Fruit fly (Drosophila melanogaster) whole organism, embryonic: Measurements from ENCODE around the gene Nf-YA.

Source experiments
- ATbp ChIP-seq: fragments of 200-800 bp; sonication (Bioruptor generic); optimal IDR thresholded peaks from 2 replicates; lab custom pipeline; 2017; ENCODE audit warnings: missing biosample characterization, mild to moderate bottlenecking, missing genetic modification characterization, missing genetic modification reagents
- Atf6 ChIP-seq: fragments of 200-800 bp; sonication (Bioruptor generic); IDR thresholded peaks from 2 replicates; pipeline ENCODE4 v1.3.6; 2022; ENCODE audit warnings: missing biosample characterization, missing genetic modification characterization
- CG10431 ChIP-seq: fragments of 200-800 bp; sonication (Bioruptor generic); optimal IDR thresholded peaks from 3 replicates; lab custom pipeline; 2018; ENCODE audit warnings: missing biosample characterization, mild to moderate bottlenecking, missing genetic modification characterization
- CG10565 ChIP-seq: fragments of 200-800 bp; sonication (Bioruptor generic); optimal IDR thresholded peaks from 3 replicates; lab custom pipeline; 2016; ENCODE audit warnings: missing biosample characterization, mild to moderate bottlenecking, missing genetic modification characterization
- CG12744 ChIP-seq: fragments of 200-800 bp; sonication (Bioruptor generic); optimal IDR thresholded peaks from 2 replicates; lab custom pipeline; 2016; ENCODE audit warnings: missing biosample characterization, missing genetic modification characterization
- CG13123 ChIP-seq: fragments of 200-800 bp; sonication (Bioruptor generic); optimal IDR thresholded peaks from 2 replicates; lab custom pipeline; 2016; ENCODE audit warnings: missing biosample characterization, missing genetic modification characterization
- CG13775 ChIP-seq: fragments of 200-800 bp; sonication (Bioruptor generic); optimal IDR thresholded peaks from 3 replicates; lab custom pipeline; 2017; ENCODE audit warnings: missing biosample characterization, mild to moderate bottlenecking, missing genetic modification characterization
- CG14050 ChIP-seq: fragments of 200-800 bp; sonication (Bioruptor generic); IDR thresholded peaks from 3 replicates; pipeline ENCODE4 v1.3.6; 2022; ENCODE audit warnings: missing biosample characterization, missing genetic modification characterization
- CG15696 ChIP-seq: fragments of 200-800 bp; sonication (Bioruptor generic); optimal IDR thresholded peaks from 2 replicates; lab custom pipeline; 2019; ENCODE audit warnings: missing biosample characterization, mild to moderate bottlenecking, missing genetic modification characterization, moderate library complexity
- CG16815 ChIP-seq: fragments of 200-800 bp; sonication (Bioruptor generic); optimal IDR thresholded peaks from 3 replicates; lab custom pipeline; 2017; ENCODE audit warnings: missing biosample characterization, mild to moderate bottlenecking, missing genetic modification characterization
- CG3065 ChIP-seq: fragments of 200-800 bp; sonication (Bioruptor generic); optimal IDR thresholded peaks from 2 replicates; lab custom pipeline; 2016; ENCODE audit warnings: missing biosample characterization, missing genetic modification characterization
- CG3838 ChIP-seq: fragments of 200-800 bp; sonication (Bioruptor generic); optimal IDR thresholded peaks from 3 replicates; lab custom pipeline; 2016; ENCODE audit warnings: missing biosample characterization, missing genetic modification characterization
- CG42726 ChIP-seq: fragments of 200-800 bp; sonication (Bioruptor generic); IDR thresholded peaks from 2 replicates; pipeline ENCODE4 v1.3.6; 2022; ENCODE audit warnings: missing biosample characterization, missing genetic modification characterization; ENCODE audit not compliant: partially characterized antibody
- CG4282 ChIP-seq: fragments of 200-800 bp; sonication (Bioruptor generic); optimal IDR thresholded peaks from 2 replicates; lab custom pipeline; 2016; ENCODE audit warnings: missing biosample characterization, missing genetic modification characterization
- CG4424 ChIP-seq: fragments of 200-800 bp; sonication (Bioruptor generic); optimal IDR thresholded peaks from 3 replicates; lab custom pipeline; 2016; ENCODE audit warnings: missing biosample characterization, missing genetic modification characterization
- CG4820 ChIP-seq: fragments of 200-800 bp; sonication (Bioruptor generic); optimal IDR thresholded peaks from 3 replicates; lab custom pipeline; 2016; ENCODE audit warnings: missing biosample characterization, missing genetic modification characterization
- CG6175 ChIP-seq: fragments of 200-800 bp; sonication (Bioruptor generic); IDR thresholded peaks from 3 replicates; pipeline ENCODE4 v1.3.6; 2022; ENCODE audit warnings: missing biosample characterization, missing genetic modification characterization
- CG7357 ChIP-seq: fragments of 200-800 bp; sonication (Bioruptor generic); IDR thresholded peaks from 3 replicates; pipeline ENCODE4 v1.3.6; 2022; ENCODE audit warnings: missing biosample characterization, missing genetic modification characterization
- CG7928 ChIP-seq: fragments of 200-800 bp; sonication (Bioruptor generic); optimal IDR thresholded peaks from 2 replicates; lab custom pipeline; 2017; ENCODE audit warnings: missing biosample characterization, mild to moderate bottlenecking, missing genetic modification characterization
- Chrac-16 ChIP-seq: fragments of 200-800 bp; sonication (Bioruptor generic); optimal IDR thresholded peaks from 3 replicates; lab custom pipeline; 2016; ENCODE audit warnings: missing biosample characterization, missing genetic modification characterization
- Dek ChIP-seq: fragments of 200-800 bp; sonication (Bioruptor generic); optimal IDR thresholded peaks from 3 replicates; lab custom pipeline; 2019; ENCODE audit warnings: missing biosample characterization, mild to moderate bottlenecking, missing genetic modification characterization, moderate library complexity
- HLHmδ ChIP-seq: fragments of 200-800 bp; sonication (Bioruptor generic); optimal IDR thresholded peaks from 2 replicates; lab custom pipeline; 2018; ENCODE audit warnings: missing biosample characterization, mild to moderate bottlenecking, missing genetic modification characterization, moderate library complexity
- Hand ChIP-seq: fragments of 200-800 bp; sonication (Bioruptor generic); optimal IDR thresholded peaks from 2 replicates; lab custom pipeline; 2017; ENCODE audit warnings: mild to moderate bottlenecking, missing biosample characterization, missing genetic modification reagents, missing genetic modification characterization
- HmgD ChIP-seq: fragments of 200-800 bp; sonication (Bioruptor generic); optimal IDR thresholded peaks from 3 replicates; lab custom pipeline; 2016; ENCODE audit warnings: missing biosample characterization, missing genetic modification characterization
- HmgZ ChIP-seq: fragments of 200-800 bp; sonication (Bioruptor generic); optimal IDR thresholded peaks from 2 replicates; lab custom pipeline; 2018; ENCODE audit warnings: missing biosample characterization, mild to moderate bottlenecking, missing genetic modification characterization
- Med ChIP-seq: fragments of 200-800 bp; sonication (Bioruptor generic); peaks from one replicate; lab custom pipeline; 2016; ENCODE audit warnings: missing biosample characterization, missing genetic modification characterization, mild to moderate bottlenecking, inconsistent platforms, moderate library complexity
- NC2α ChIP-seq: fragments of 200-800 bp; sonication (Bioruptor generic); optimal IDR thresholded peaks from 2 replicates; lab custom pipeline; 2016; ENCODE audit warnings: missing biosample characterization, missing genetic modification characterization
- NC2β ChIP-seq: fragments of 200-800 bp; sonication (Bioruptor generic); optimal IDR thresholded peaks from 2 replicates; lab custom pipeline; 2016; ENCODE audit warnings: missing biosample characterization, missing genetic modification characterization
- Nf-YB ChIP-seq: fragments of 200-800 bp; sonication (Bioruptor generic); optimal IDR thresholded peaks from 3 replicates; lab custom pipeline; 2019; ENCODE audit warnings: missing biosample characterization, mild to moderate bottlenecking, missing genetic modification characterization, moderate library complexity
- PHDP ChIP-seq: fragments of 200-800 bp; sonication (Bioruptor generic); optimal IDR thresholded peaks from 3 replicates; lab custom pipeline; 2018; ENCODE audit warnings: missing biosample characterization, mild to moderate bottlenecking, missing genetic modification characterization, moderate library complexity
- bab2 ChIP-seq: fragments of 200-800 bp; sonication (Bioruptor generic); optimal IDR thresholded peaks from 2 replicates; lab custom pipeline; 2016; ENCODE audit warnings: missing biosample characterization, missing genetic modification characterization
- bowl ChIP-seq: fragments of 200-800 bp; sonication (Bioruptor generic); IDR thresholded peaks from 2 replicates; pipeline ENCODE4 v1.3.6; 2022; ENCODE audit warnings: missing biosample characterization, missing genetic modification characterization
- bsh ChIP-seq, 2 experiments: fragments of 200-800 bp; sonication (Bioruptor generic); optimal IDR thresholded peaks; 2 replicates each; lab custom pipeline; 2017 to 2018; ENCODE audit warnings: mild to moderate bottlenecking in 2 of 2, missing biosample characterization in 2 of 2, missing genetic modification characterization in 2 of 2, moderate library complexity in 1 of 2
- btn ChIP-seq: fragments of 200-800 bp; sonication (Bioruptor generic); optimal IDR thresholded peaks from 2 replicates; lab custom pipeline; 2016; ENCODE audit warnings: missing biosample characterization, missing genetic modification characterization
- cg ChIP-seq: fragments of 200-800 bp; sonication (Bioruptor generic); optimal IDR thresholded peaks from 3 replicates; lab custom pipeline; 2019; ENCODE audit warnings: missing biosample characterization, mild to moderate bottlenecking, missing genetic modification characterization, moderate library complexity
- corto ChIP-seq: fragments of 200-800 bp; sonication (Bioruptor generic); optimal IDR thresholded peaks from 2 replicates; lab custom pipeline; 2016; ENCODE audit warnings: missing biosample characterization, mild to moderate bottlenecking, missing genetic modification characterization, moderate library complexity
- fd96Cb ChIP-seq: fragments of 200-800 bp; sonication (Bioruptor generic); optimal IDR thresholded peaks from 2 replicates; lab custom pipeline; 2018; ENCODE audit warnings: missing biosample characterization, mild to moderate bottlenecking, missing genetic modification characterization, moderate library complexity
- gcm ChIP-seq: fragments of 200-800 bp; sonication (Bioruptor generic); optimal IDR thresholded peaks from 2 replicates; lab custom pipeline; 2019; ENCODE audit warnings: missing biosample characterization, mild to moderate bottlenecking, missing genetic modification characterization, moderate library complexity
- gro ChIP-seq: fragments of 200-800 bp; sonication (Bioruptor generic); optimal IDR thresholded peaks from 2 replicates; lab custom pipeline; 2016; ENCODE audit warnings: missing biosample characterization, missing genetic modification characterization
- hth ChIP-seq: fragments of >200 bp; optimal IDR thresholded peaks from 2 replicates; lab custom pipeline; 2017; ENCODE audit warnings: inconsistent platforms
- oc ChIP-seq: fragments of 200-800 bp; sonication (Bioruptor generic); optimal IDR thresholded peaks from 2 replicates; lab custom pipeline; 2018; ENCODE audit warnings: missing biosample characterization, mild to moderate bottlenecking, missing genetic modification characterization, moderate library complexity
- pan ChIP-seq, 4 experiments: fragments of >200 bp in 3 of 4; fragments of 200-800 bp in 1 of 4; sonication (Bioruptor generic) in 1 of 4; optimal IDR thresholded peaks in 3 of 4; IDR thresholded peaks in 1 of 4; 2 replicates each; pipeline versions ENCODE4 v1.3.6 to Lab custom; 2017 to 2022; ENCODE audit warnings: missing biosample characterization in 2 of 4, missing genetic modification characterization in 2 of 4, mixed read lengths in 1 of 4
- pb ChIP-seq: fragments of 200-800 bp; sonication (Bioruptor generic); optimal IDR thresholded peaks from 3 replicates; lab custom pipeline; 2016; ENCODE audit warnings: missing biosample characterization, missing genetic modification characterization
- sens ChIP-seq: fragments of 200-800 bp; sonication (Bioruptor generic); peaks from one replicate; lab custom pipeline; 2016; ENCODE audit warnings: missing biosample characterization, missing genetic modification characterization
- sqz ChIP-seq: fragments of 200-800 bp; sonication (Bioruptor generic); optimal IDR thresholded peaks from 3 replicates; lab custom pipeline; 2018; ENCODE audit warnings: missing biosample characterization, mild to moderate bottlenecking, missing genetic modification characterization
- tna ChIP-seq: fragments of 200-800 bp; sonication (Bioruptor generic); IDR thresholded peaks from 2 replicates; pipeline ENCODE4 v1.3.6; 2022; ENCODE audit warnings: missing biosample characterization, missing genetic modification characterization; ENCODE audit not compliant: partially characterized antibody
- trem ChIP-seq: fragments of 200-800 bp; optimal IDR thresholded peaks from 3 replicates; lab custom pipeline; 2019; ENCODE audit warnings: missing biosample characterization, mild to moderate bottlenecking, missing genetic modification characterization, moderate library complexity
- tx ChIP-seq: fragments of 200-800 bp; sonication (Bioruptor generic); optimal IDR thresholded peaks from 2 replicates; lab custom pipeline; 2016; ENCODE audit warnings: missing biosample characterization, missing genetic modification characterization
- unc-4 ChIP-seq: fragments of 200-800 bp; sonication (Bioruptor generic); IDR thresholded peaks from 2 replicates; pipeline ENCODE4 v1.3.6; 2022; ENCODE audit warnings: missing biosample characterization, missing genetic modification characterization; ENCODE audit not compliant: partially characterized antibody

Nf-YA gene

dm6 chr3L:9410754-9411423 lies 31.2 kb downstream of the Nf-YA start, which contains the start of the genes CG4022 and Cpsf5 (continued):
- TF ChIP-seq sens (GFP tag; lab: Kevin White, UChicago) (peak; percentile 92), bab2 (GFP tag; lab: Kevin White, UChicago) (peak; percentile 72), Hand (GFP tag; lab: Kevin White, UChicago) (peak; percentile 55), CG13123 (GFP tag; lab: Kevin White, UChicago) (peak; percentile 74), oc (tag; lab: Kevin White, UChicago) (peak; percentile 63), Med (GFP tag; lab: Kevin White, UChicago) (peak; percentile 92), Atf6 (GFP tag; lab: Robert Waterston, UW) (peak; percentile 85), bowl (0 out of 2 replicates have a peak, but pooled peaks have one; percentile 13), pb (peak; percentile 31), CG3838 (GFP tag; lab: Kevin White, UChicago) (peak; percentile 74), CG42726 (GFP tag; lab: Robert Waterston, UW) (no peak), CG15696 (tag; lab: Kevin White, UChicago) (peak; percentile 85), cg (no peak), CG16815 (peak; percentile 70), CG14050 (GFP tag; lab: Robert Waterston, UW) (peak; percentile 74), HLHmδ (no peak), btn (GFP tag; lab: Kevin White, UChicago) (no peak), CG4820 (peak; percentile 61), Nf-YB (GFP tag; lab: Kevin White, UChicago) (peak; percentile 70), HmgZ (peak; percentile 91), CG12744 (GFP tag; lab: Kevin White, UChicago) (peak; percentile 62), NC2α (GFP tag; lab: Kevin White, UChicago) (no peak), NC2β (GFP tag; lab: Kevin White, UChicago) (peak; percentile 44), CG10565 (GFP tag; lab: Kevin White, UChicago) (no peak), fd96Cb (tag; lab: Kevin White, UChicago) (peak; percentile 68), gcm (GFP tag; lab: Kevin White, UChicago) (peak; percentile 78), ATbp (GFP tag; lab: Kevin White, UChicago) (peak; percentile 62), CG4282 (GFP tag; lab: Kevin White, UChicago) (no peak), CG7928 (GFP tag; lab: Kevin White, UChicago) (peak; percentile 98), unc-4 (0 out of 2 replicates have a peak, but pooled peaks have one; percentile 16), CG4424 (GFP tag; lab: Kevin White, UChicago) (peak; percentile 86), corto (no peak), pan (optimal IDR thresholded peaks at IDR 0.05; lab: Kevin White, UChicago) (no peak), pan (GFP tag; optimal IDR thresholded peaks at IDR 0.05 in 1 of 2, IDR thresholded peaks at IDR 0.05 in 1 of 2) (peak in 1 of 2 experiments; percentile 86), tna (GFP tag; lab: Robert Waterston, UW) (no peak), CG7357 (GFP tag; lab: Robert Waterston, UW) (0 out of 3 replicates have a peak, but pooled peaks have one; percentile 55), Chrac-16 (GFP tag; lab: Kevin White, UChicago) (peak; percentile 85), trem (tag; lab: Kevin White, UChicago) (peak; percentile 85), PHDP (tag; lab: Kevin White, UChicago) (peak; percentile 87), tx (GFP tag; lab: Kevin White, UChicago) (peak; percentile 40), hth (lab: Kevin White, UChicago) (no peak), CG13775 (peak; percentile 87), HmgD (no peak), Dek (tag; lab: Kevin White, UChicago) (peak; percentile 83), CG3065 (GFP tag; lab: Kevin White, UChicago) (peak; percentile 46), gro (peak; percentile 23), bsh (GFP tag; optimal IDR thresholded peaks at IDR 0.05; lab: Kevin White, UChicago) (peak in 1 of 2 experiments; percentile 87), CG6175 (GFP tag; lab: Robert Waterston, UW) (peak; percentile 19; the same call in 1 of the 3 replicates), sqz (GFP tag; lab: Kevin White, UChicago) (peak; percentile 84), CG10431 (GFP tag; lab: Kevin White, UChicago) (peak; percentile 81)
